Worm (Caenorhabditis elegans) whole organism, L1 larva: ENCODE measurements around the gene ZK945.6.

ENCODE experiments used
- C04F5.9 ChIP-seq: sonication (generic microtip); optimal IDR thresholded peaks from 2 replicates; lab custom pipeline; 2016; ENCODE audit warnings: missing genetic modification characterization, missing compliant biosample characterization
- C34B4.2 ChIP-seq: sonication (generic microtip); optimal IDR thresholded peaks from 2 replicates; lab custom pipeline; 2017; ENCODE audit warnings: mild to moderate bottlenecking, missing genetic modification characterization, missing compliant biosample characterization
- ama-1 ChIP-seq: fragments of 150-350 bp; optimal IDR thresholded peaks from 2 replicates; lab custom pipeline; 2014
- blmp-1 ChIP-seq: fragments of 150-350 bp; optimal IDR thresholded peaks from 2 replicates; lab custom pipeline; 2014; ENCODE audit warnings: missing biosample characterization, missing genetic modification characterization
- ceh-90 ChIP-seq: sonication (generic microtip); optimal IDR thresholded peaks from 2 replicates; lab custom pipeline; 2016; ENCODE audit warnings: missing genetic modification characterization, missing compliant biosample characterization
- dpl-1 ChIP-seq, 3 experiments: fragments of 150-350 bp in 2 of 3; sonication (generic microtip) in 1 of 3; optimal IDR thresholded peaks; 2 replicates each; lab custom pipeline; 2014 to 2017; ENCODE audit warnings: missing biosample characterization in 3 of 3, missing genetic modification characterization in 3 of 3, missing genetic modification reagents in 3 of 3
- efl-1 ChIP-seq, 4 experiments: fragments of 150-350 bp; optimal IDR thresholded peaks in 3 of 4; peaks in 1 of 4; 1 replicate in 1 of 4; 2 replicates in 3 of 4; lab custom pipeline; 2014; ENCODE audit warnings: missing biosample characterization in 2 of 4, missing genetic modification characterization in 2 of 4, missing genetic modification reagents in 2 of 4
- elt-2 ChIP-seq: sonication (generic microtip); optimal IDR thresholded peaks from 2 replicates; lab custom pipeline; 2016; ENCODE audit warnings: missing genetic modification characterization, mild to moderate bottlenecking, inconsistent platforms, missing compliant biosample characterization, missing genetic modification reagents
- ets-5 ChIP-seq: fragments of 200-800 bp; sonication (Bioruptor generic); IDR thresholded peaks from 2 replicates; pipeline ENCODE4 v1.3.6; 2022; ENCODE audit warnings: missing genetic modification characterization, missing compliant biosample characterization
- fkh-8 ChIP-seq: sonication (generic microtip); optimal IDR thresholded peaks from 2 replicates; lab custom pipeline; 2016; ENCODE audit warnings: mild to moderate bottlenecking, missing genetic modification characterization, missing compliant biosample characterization
- hlh-4 ChIP-seq: sonication (generic microtip); optimal IDR thresholded peaks from 2 replicates; lab custom pipeline; 2016; ENCODE audit warnings: mild to moderate bottlenecking, missing genetic modification characterization, missing compliant biosample characterization
- lin-13 ChIP-seq: fragments of 150-350 bp; optimal IDR thresholded peaks from 2 replicates; lab custom pipeline; 2014; ENCODE audit warnings: missing biosample characterization, missing genetic modification reagents, missing genetic modification characterization
- lin-14 ChIP-seq: fragments of 200-800 bp; sonication (Bioruptor generic); optimal IDR thresholded peaks from 2 replicates; lab custom pipeline; 2018; ENCODE audit warnings: mild to moderate bottlenecking, missing genetic modification characterization, moderate library complexity, missing compliant biosample characterization
- lin-15B ChIP-seq: fragments of 150-350 bp; sonication (generic microtip); optimal IDR thresholded peaks from 3 replicates; lab custom pipeline; 2014; ENCODE audit warnings: missing biosample characterization, missing genetic modification characterization
- lin-35 ChIP-seq, 2 experiments: fragments of 150-350 bp; optimal IDR thresholded peaks; 2 replicates each; lab custom pipeline; 2014; ENCODE audit warnings: missing biosample characterization in 2 of 2, missing genetic modification characterization in 2 of 2, missing genetic modification reagents in 2 of 2
- lin-39 ChIP-seq: fragments of 150-350 bp; optimal IDR thresholded peaks from 2 replicates; lab custom pipeline; 2014; ENCODE audit warnings: missing biosample characterization, missing genetic modification reagents, missing genetic modification characterization
- lir-3 ChIP-seq: sonication (generic microtip); optimal IDR thresholded peaks from 2 replicates; lab custom pipeline; 2016; ENCODE audit warnings: mild to moderate bottlenecking, missing genetic modification characterization, moderate library complexity, missing compliant biosample characterization; ENCODE audit not compliant: poor library complexity
- lsy-2 ChIP-seq, 2 experiments: fragments of 150-350 bp; optimal IDR thresholded peaks; 2 replicates each; lab custom pipeline; 2014; ENCODE audit warnings: missing biosample characterization in 2 of 2, missing genetic modification characterization in 2 of 2
- mef-2 ChIP-seq: fragments of 150-350 bp; optimal IDR thresholded peaks from 2 replicates; lab custom pipeline; 2014; ENCODE audit warnings: missing biosample characterization, missing genetic modification characterization
- nhr-12 ChIP-seq: sonication (generic microtip); optimal IDR thresholded peaks from 2 replicates; lab custom pipeline; 2017; ENCODE audit warnings: missing biosample characterization, missing genetic modification characterization
- nhr-19 ChIP-seq: fragments of 200-800 bp; sonication (Bioruptor generic); conservative IDR thresholded peaks from 2 replicates; pipeline ENCODE4 v1.3.6; 2022; ENCODE audit warnings: missing genetic modification characterization, missing compliant biosample characterization
- nhr-20 ChIP-seq: sonication (generic microtip); optimal IDR thresholded peaks from 2 replicates; lab custom pipeline; 2016; ENCODE audit warnings: mild to moderate bottlenecking, missing genetic modification characterization, missing compliant biosample characterization
- nhr-28 ChIP-seq: fragments of 150-350 bp; optimal IDR thresholded peaks from 2 replicates; lab custom pipeline; 2014; ENCODE audit warnings: missing biosample characterization, missing genetic modification characterization
- nhr-47 ChIP-seq: sonication (generic microtip); optimal IDR thresholded peaks from 2 replicates; lab custom pipeline; 2016; ENCODE audit warnings: mild to moderate bottlenecking, missing genetic modification characterization, moderate library complexity, missing compliant biosample characterization
- nhr-71 ChIP-seq: sonication (generic microtip); optimal IDR thresholded peaks from 2 replicates; lab custom pipeline; 2016; ENCODE audit warnings: mild to moderate bottlenecking, missing genetic modification characterization, moderate library complexity, missing compliant biosample characterization
- pag-3 ChIP-seq: sonication (generic microtip); optimal IDR thresholded peaks from 2 replicates; lab custom pipeline; 2017; ENCODE audit warnings: missing genetic modification characterization, mild to moderate bottlenecking, missing compliant biosample characterization, antibody characterized with exemption, borderline replicate concordance; ENCODE audit not compliant: insufficient read depth
- pqm-1 ChIP-seq: sonication (generic microtip); optimal IDR thresholded peaks from 3 replicates; lab custom pipeline; 2017; ENCODE audit warnings: missing biosample characterization, missing genetic modification characterization
- rnt-1 ChIP-seq: sonication (generic microtip); optimal IDR thresholded peaks from 2 replicates; lab custom pipeline; 2016; ENCODE audit warnings: mild to moderate bottlenecking, missing genetic modification characterization, moderate library complexity, missing compliant biosample characterization
- skn-1 ChIP-seq: fragments of 150-350 bp; optimal IDR thresholded peaks from 2 replicates; lab custom pipeline; 2014; ENCODE audit warnings: missing biosample characterization, missing genetic modification characterization
- sox-4 ChIP-seq: sonication (generic microtip); optimal IDR thresholded peaks from 2 replicates; lab custom pipeline; 2016; ENCODE audit warnings: missing genetic modification characterization, missing compliant biosample characterization
- sptf-1 ChIP-seq: fragments of 150-350 bp; optimal IDR thresholded peaks from 2 replicates; lab custom pipeline; 2014; ENCODE audit warnings: missing biosample characterization, missing genetic modification characterization
- sup-37 ChIP-seq: fragments of 200-800 bp; sonication (Bioruptor generic); optimal IDR thresholded peaks from 2 replicates; lab custom pipeline; 2018; ENCODE audit warnings: mild to moderate bottlenecking, missing genetic modification characterization, missing compliant biosample characterization
- tlp-1 ChIP-seq: fragments of 150-350 bp; optimal IDR thresholded peaks from 2 replicates; lab custom pipeline; 2014; ENCODE audit warnings: missing biosample characterization, missing genetic modification characterization
- unc-62 ChIP-seq: fragments of 150-350 bp; optimal IDR thresholded peaks from 2 replicates; lab custom pipeline; 2014; ENCODE audit warnings: missing biosample characterization, missing genetic modification reagents, missing genetic modification characterization
- unc-98 ChIP-seq: fragments of 200-800 bp; sonication (Bioruptor generic); IDR thresholded peaks from 2 replicates; pipeline ENCODE4 v1.3.6; 2022; ENCODE audit warnings: missing genetic modification characterization, missing compliant biosample characterization
- ztf-4 ChIP-seq: fragments of 150-350 bp; optimal IDR thresholded peaks from 2 replicates; lab custom pipeline; 2014; ENCODE audit warnings: missing biosample characterization, missing genetic modification characterization

The ZK945.6 gene

ce11 chrII:10134285-10134995, 27.7 kb upstream of the ZK945.6 start, which contains the start of gene F27E5.9:
TSS of gene F27E5.9 (plus strand) at chrII:10134945.
- TF ChIP-seq ceh-90 (tag; lab: Kevin White, UChicago), result no peak
- TF ChIP-seq mef-2 (tag; lab: Kevin White, UChicago), result no peak
- peak; percentile 96 for TF ChIP-seq pqm-1 (tag; lab: Kevin White, UChicago)
- no peak for TF ChIP-seq dpl-1 (GFP tag; optimal IDR thresholded peaks at IDR 0.05; lab: Kevin White, UChicago)
- TF ChIP-seq blmp-1, result no peak
- TF ChIP-seq unc-62 (GFP tag; lab: Kevin White, UChicago), result no peak
- TF ChIP-seq lin-35 (GFP tag; optimal IDR thresholded peaks at IDR 0.05; lab: Kevin White, UChicago), result peak in 1 of 2 experiments; percentile 35
- peak; percentile 92 for TF ChIP-seq elt-2 (tag; lab: Kevin White, UChicago)
- no peak for TF ChIP-seq efl-1 (optimal IDR thresholded peaks at IDR 0.05; lab: Kevin White, UChicago)
- TF ChIP-seq efl-1 (GFP tag; optimal IDR thresholded peaks at IDR 0.05 in 1 of 2; lab: Kevin White, UChicago), result peak in 1 of 2 experiments; percentile 78
- TF ChIP-seq nhr-47, result no peak
- TF ChIP-seq tlp-1 (tag; lab: Kevin White, UChicago), result peak; percentile 80
- TF ChIP-seq nhr-28 (tag; lab: Kevin White, UChicago), result no peak

ce11 chrII:10132818-10133217, 26.0 kb upstream of the ZK945.6 start:
- TF ChIP-seq ets-5 (GFP tag; lab: Robert Waterston, UW) (no peak), ceh-90 (tag; lab: Kevin White, UChicago) (no peak), efl-1 (optimal IDR thresholded peaks at IDR 0.05; lab: Kevin White, UChicago) (no peak), efl-1 (GFP tag; optimal IDR thresholded peaks at IDR 0.05 in 1 of 2; lab: Kevin White, UChicago) (peak in 1 of 2 experiments; percentile 18), nhr-71 (tag; lab: Kevin White, UChicago) (no peak), unc-98 (GFP tag; lab: Robert Waterston, UW) (no peak), fkh-8 (tag; lab: Kevin White, UChicago) (peak; percentile 53), lin-39 (tag; lab: Kevin White, UChicago) (no peak), nhr-20 (tag; lab: Kevin White, UChicago) (no peak), blmp-1 (no peak), ama-1 (no peak), nhr-19 (no peak), ztf-4 (no peak), hlh-4 (tag; lab: Kevin White, UChicago) (peak; percentile 82), sup-37 (GFP tag; lab: Kevin White, UChicago) (no peak), skn-1 (no peak), lin-15B (tag; lab: Kevin White, UChicago) (no peak), pag-3 (tag; lab: Kevin White, UChicago) (no peak), elt-2 (tag; lab: Kevin White, UChicago) (no peak), lin-13 (GFP tag; lab: Kevin White, UChicago) (no peak), sptf-1 (no peak), lir-3 (tag; lab: Kevin White, UChicago) (no peak), nhr-12 (tag; lab: Kevin White, UChicago) (no peak), C04F5.9 (tag; lab: Kevin White, UChicago) (no peak), rnt-1 (tag; lab: Kevin White, UChicago) (no peak), C34B4.2 (tag; lab: Kevin White, UChicago) (no peak), lsy-2 (tag; optimal IDR thresholded peaks at IDR 0.05; lab: Kevin White, UChicago) (no peak), lin-14 (GFP tag; lab: Kevin White, UChicago) (no peak)

ce11 chrII:10131760-10132159, 25.0 kb upstream of the ZK945.6 start, which contains the start of gene F27E5.5:
TSS of gene F27E5.5 (minus strand) at chrII:10131860.
- no peak for TF ChIP-seq sox-4
- TF ChIP-seq lin-14 (GFP tag; lab: Kevin White, UChicago), result no peak
